Fruit fly (Drosophila melanogaster) whole organism, embryonic: ENCODE results near the gene CG13898.

Experiments
- B-H1 ChIP-seq: fragments of 200-800 bp; sonication (Bioruptor generic); IDR thresholded peaks from 3 replicates; pipeline ENCODE4 v1.3.6; 2022; ENCODE audit warnings: missing biosample characterization, missing genetic modification characterization
- B-H2 ChIP-seq: fragments of 200-800 bp; sonication (Bioruptor generic); optimal IDR thresholded peaks from 2 replicates; lab custom pipeline; 2018; ENCODE audit warnings: missing biosample characterization, mild to moderate bottlenecking, missing genetic modification characterization
- Bgb ChIP-seq: fragments of 200-800 bp; sonication (Bioruptor generic); IDR thresholded peaks from 2 replicates; pipeline ENCODE4 v1.3.6; 2022; ENCODE audit warnings: missing biosample characterization, missing genetic modification characterization; ENCODE audit not compliant: partially characterized antibody
- CG12219 ChIP-seq: fragments of 200-800 bp; sonication (Bioruptor generic); optimal IDR thresholded peaks from 3 replicates; lab custom pipeline; 2018; ENCODE audit warnings: missing biosample characterization, mild to moderate bottlenecking, missing genetic modification characterization
- CG12299 ChIP-seq: fragments of 200-800 bp; sonication (Bioruptor generic); optimal IDR thresholded peaks from 2 replicates; lab custom pipeline; 2018; ENCODE audit warnings: missing biosample characterization, mild to moderate bottlenecking, missing genetic modification characterization
- CG15073 ChIP-seq: fragments of 200-800 bp; sonication (Bioruptor generic); optimal IDR thresholded peaks from 2 replicates; lab custom pipeline; 2016; ENCODE audit warnings: missing biosample characterization, missing genetic modification characterization
- CG15269 ChIP-seq: fragments of 200-800 bp; sonication (Bioruptor generic); optimal IDR thresholded peaks from 2 replicates; lab custom pipeline; 2018; ENCODE audit warnings: missing biosample characterization, mild to moderate bottlenecking, missing genetic modification characterization, moderate library complexity
- CG1602 ChIP-seq: fragments of 200-800 bp; sonication (Bioruptor generic); optimal IDR thresholded peaks from 3 replicates; lab custom pipeline; 2016; ENCODE audit warnings: missing biosample characterization, missing genetic modification characterization
- CG17328 ChIP-seq: fragments of 200-800 bp; sonication (Bioruptor generic); IDR thresholded peaks from 2 replicates; pipeline ENCODE4 v1.3.6; 2022; ENCODE audit warnings: missing biosample characterization, missing genetic modification characterization
- CG2116 ChIP-seq: fragments of 200-800 bp; sonication (Bioruptor generic); optimal IDR thresholded peaks from 3 replicates; lab custom pipeline; 2018; ENCODE audit warnings: missing biosample characterization, mild to moderate bottlenecking, missing genetic modification characterization
- CG2129 ChIP-seq: fragments of 200-800 bp; sonication (Bioruptor generic); IDR thresholded peaks from 2 replicates; pipeline ENCODE4 v1.3.6; 2022; ENCODE audit warnings: missing biosample characterization, missing genetic modification characterization; ENCODE audit not compliant: partially characterized antibody
- CG2712 ChIP-seq: fragments of 200-800 bp; optimal IDR thresholded peaks from 3 replicates; lab custom pipeline; 2019; ENCODE audit warnings: missing biosample characterization, mild to moderate bottlenecking, missing genetic modification characterization, moderate library complexity
- CG30431 ChIP-seq: fragments of 200-800 bp; sonication (Bioruptor generic); optimal IDR thresholded peaks from 2 replicates; lab custom pipeline; 2017; ENCODE audit warnings: missing biosample characterization, missing genetic modification characterization
- CG31224 ChIP-seq: fragments of 200-800 bp; sonication (Bioruptor generic); IDR thresholded peaks from 2 replicates; pipeline ENCODE4 v1.3.6; 2022; ENCODE audit warnings: missing biosample characterization, missing genetic modification characterization
- CG4820 ChIP-seq: fragments of 200-800 bp; sonication (Bioruptor generic); optimal IDR thresholded peaks from 3 replicates; lab custom pipeline; 2016; ENCODE audit warnings: missing biosample characterization, missing genetic modification characterization
- CG6254 ChIP-seq: fragments of 200-800 bp; sonication (Bioruptor generic); optimal IDR thresholded peaks from 3 replicates; lab custom pipeline; 2017; ENCODE audit warnings: mild to moderate bottlenecking, missing biosample characterization, missing genetic modification reagents, missing genetic modification characterization
- CG6272 ChIP-seq: fragments of 200-800 bp; sonication (Bioruptor generic); IDR thresholded peaks from 2 replicates; pipeline ENCODE4 v1.3.6; 2022; ENCODE audit warnings: missing biosample characterization, missing genetic modification characterization
- CG8281 ChIP-seq: fragments of 200-800 bp; sonication (Bioruptor generic); optimal IDR thresholded peaks from 2 replicates; lab custom pipeline; 2018; ENCODE audit warnings: missing biosample characterization, mild to moderate bottlenecking, missing genetic modification characterization, moderate library complexity
- CG9609 ChIP-seq: fragments of 200-800 bp; sonication (Bioruptor generic); optimal IDR thresholded peaks from 3 replicates; lab custom pipeline; 2016; ENCODE audit warnings: missing biosample characterization, missing genetic modification characterization
- Doc2 ChIP-seq: fragments of 200-800 bp; sonication (Bioruptor generic); IDR thresholded peaks from 2 replicates; pipeline ENCODE4 v1.3.6; 2022; ENCODE audit warnings: missing biosample characterization, missing genetic modification characterization
- H15 ChIP-seq: fragments of 200-800 bp; sonication (Bioruptor generic); IDR thresholded peaks from 3 replicates; pipeline ENCODE4 v1.3.6; 2022; ENCODE audit warnings: missing biosample characterization, missing genetic modification characterization
- Hey ChIP-seq: fragments of 200-800 bp; sonication (Bioruptor generic); optimal IDR thresholded peaks from 3 replicates; lab custom pipeline; 2018; ENCODE audit warnings: missing biosample characterization, mild to moderate bottlenecking, missing genetic modification characterization
- Hmx ChIP-seq: fragments of 200-800 bp; sonication (Bioruptor generic); optimal IDR thresholded peaks from 2 replicates; lab custom pipeline; 2016; ENCODE audit warnings: missing biosample characterization, missing genetic modification characterization
- Hr78 ChIP-seq, 2 experiments: fragments of 200-800 bp in 1 of 2; fragments of >200 bp in 1 of 2; sonication (Bioruptor generic) in 1 of 2; optimal IDR thresholded peaks; 2 replicates each; lab custom pipeline; 2017 to 2019; ENCODE audit warnings: missing biosample characterization in 2 of 2, missing genetic modification characterization in 2 of 2, mild to moderate bottlenecking in 1 of 2, moderate library complexity in 1 of 2
- Med ChIP-seq: fragments of 200-800 bp; sonication (Bioruptor generic); peaks from one replicate; lab custom pipeline; 2016; ENCODE audit warnings: missing biosample characterization, missing genetic modification characterization, mild to moderate bottlenecking, inconsistent platforms, moderate library complexity
- NK7.1 ChIP-seq: fragments of 200-800 bp; sonication (Bioruptor generic); optimal IDR thresholded peaks from 3 replicates; lab custom pipeline; 2016; ENCODE audit warnings: missing biosample characterization, missing genetic modification characterization
- Side ChIP-seq: fragments of 200-800 bp; sonication (Bioruptor generic); optimal IDR thresholded peaks from 2 replicates; lab custom pipeline; 2016; ENCODE audit warnings: missing biosample characterization, missing genetic modification characterization
- Sry-β ChIP-seq: fragments of 200-800 bp; sonication (Bioruptor generic); optimal IDR thresholded peaks from 2 replicates; lab custom pipeline; 2018; ENCODE audit warnings: missing biosample characterization, mild to moderate bottlenecking, missing genetic modification characterization, moderate library complexity
- Taf1 ChIP-seq: fragments of 200-800 bp; sonication (Bioruptor generic); IDR thresholded peaks from 2 replicates; pipeline ENCODE4 v1.3.6; 2022; ENCODE audit warnings: missing biosample characterization, missing genetic modification characterization
- al ChIP-seq: fragments of 200-800 bp; sonication (Bioruptor generic); IDR thresholded peaks from 2 replicates; pipeline ENCODE4 v1.3.6; 2022; ENCODE audit warnings: missing biosample characterization, missing genetic modification characterization
- ase ChIP-seq: fragments of 200-800 bp; sonication (Bioruptor generic); IDR thresholded peaks from 3 replicates; pipeline ENCODE4 v1.3.6; 2022; ENCODE audit warnings: missing biosample characterization, missing genetic modification characterization
- az2 ChIP-seq: fragments of 200-800 bp; sonication (Bioruptor generic); optimal IDR thresholded peaks from 3 replicates; lab custom pipeline; 2016; ENCODE audit warnings: missing biosample characterization, missing genetic modification characterization
- bab2 ChIP-seq: fragments of 200-800 bp; sonication (Bioruptor generic); optimal IDR thresholded peaks from 2 replicates; lab custom pipeline; 2016; ENCODE audit warnings: missing biosample characterization, missing genetic modification characterization
- dati ChIP-seq: fragments of 200-800 bp; sonication (Bioruptor generic); IDR thresholded peaks from 2 replicates; pipeline ENCODE4 v1.3.6; 2022; ENCODE audit warnings: missing biosample characterization, missing genetic modification characterization
- dmrt11E ChIP-seq: fragments of 200-800 bp; sonication (Bioruptor generic); optimal IDR thresholded peaks from 3 replicates; lab custom pipeline; 2018; ENCODE audit warnings: missing biosample characterization, mild to moderate bottlenecking, missing genetic modification characterization, moderate library complexity
- esg ChIP-seq: fragments of 200-800 bp; sonication (Bioruptor generic); conservative IDR thresholded peaks from 2 replicates; pipeline ENCODE4 v1.3.6; 2022; ENCODE audit warnings: missing biosample characterization, missing genetic modification characterization
- gce ChIP-seq: fragments of 200-800 bp; sonication (Bioruptor generic); IDR thresholded peaks from 3 replicates; pipeline ENCODE4 v1.3.6; 2022; ENCODE audit warnings: missing biosample characterization, missing genetic modification characterization
- grau ChIP-seq: fragments of 200-800 bp; optimal IDR thresholded peaks from 3 replicates; lab custom pipeline; 2019; ENCODE audit warnings: missing biosample characterization, mild to moderate bottlenecking, missing genetic modification characterization, moderate library complexity
- ind ChIP-seq: fragments of 200-800 bp; sonication (Bioruptor generic); optimal IDR thresholded peaks from 3 replicates; lab custom pipeline; 2016; ENCODE audit warnings: missing biosample characterization, missing genetic modification characterization
- kni ChIP-seq: fragments of 200-800 bp; sonication (Bioruptor generic); optimal IDR thresholded peaks from 3 replicates; lab custom pipeline; 2017; ENCODE audit warnings: mild to moderate bottlenecking, missing biosample characterization, missing genetic modification reagents, missing genetic modification characterization
- mam ChIP-seq: fragments of 200-800 bp; sonication (Bioruptor generic); optimal IDR thresholded peaks from 3 replicates; lab custom pipeline; 2016; ENCODE audit warnings: missing biosample characterization, missing genetic modification characterization
- nau ChIP-seq: fragments of 200-800 bp; sonication (Bioruptor generic); optimal IDR thresholded peaks from 3 replicates; lab custom pipeline; 2017; ENCODE audit warnings: missing biosample characterization, mild to moderate bottlenecking, missing genetic modification characterization, missing genetic modification reagents
- odd ChIP-seq: fragments of 200-800 bp; sonication (Bioruptor generic); optimal IDR thresholded peaks from 2 replicates; lab custom pipeline; 2017; ENCODE audit warnings: missing biosample characterization, mild to moderate bottlenecking, missing genetic modification characterization
- psq ChIP-seq: fragments of 200-800 bp; sonication (Bioruptor generic); optimal IDR thresholded peaks from 2 replicates; lab custom pipeline; 2017; ENCODE audit warnings: missing biosample characterization, missing genetic modification characterization
- shn ChIP-seq: fragments of 200-800 bp; sonication (Bioruptor generic); optimal IDR thresholded peaks from 3 replicates; lab custom pipeline; 2016; ENCODE audit warnings: missing biosample characterization, missing genetic modification characterization
- sob ChIP-seq: fragments of 200-800 bp; sonication (Bioruptor generic); IDR thresholded peaks from 2 replicates; pipeline ENCODE4 v1.3.6; 2022; ENCODE audit warnings: missing biosample characterization, missing genetic modification characterization
- stc ChIP-seq: fragments of 200-800 bp; sonication (Bioruptor generic); IDR thresholded peaks from 2 replicates; pipeline ENCODE4 v1.3.6; 2022; ENCODE audit warnings: missing biosample characterization, missing genetic modification characterization
- stwl ChIP-seq: fragments of 200-800 bp; sonication (Bioruptor generic); optimal IDR thresholded peaks from 3 replicates; lab custom pipeline; 2018; ENCODE audit warnings: missing biosample characterization, mild to moderate bottlenecking, missing genetic modification characterization, moderate library complexity
- sug ChIP-seq: fragments of 200-800 bp; optimal IDR thresholded peaks from 2 replicates; lab custom pipeline; 2019; ENCODE audit warnings: missing biosample characterization, mild to moderate bottlenecking, missing genetic modification characterization, moderate library complexity

Gene CG13898

DNA sequence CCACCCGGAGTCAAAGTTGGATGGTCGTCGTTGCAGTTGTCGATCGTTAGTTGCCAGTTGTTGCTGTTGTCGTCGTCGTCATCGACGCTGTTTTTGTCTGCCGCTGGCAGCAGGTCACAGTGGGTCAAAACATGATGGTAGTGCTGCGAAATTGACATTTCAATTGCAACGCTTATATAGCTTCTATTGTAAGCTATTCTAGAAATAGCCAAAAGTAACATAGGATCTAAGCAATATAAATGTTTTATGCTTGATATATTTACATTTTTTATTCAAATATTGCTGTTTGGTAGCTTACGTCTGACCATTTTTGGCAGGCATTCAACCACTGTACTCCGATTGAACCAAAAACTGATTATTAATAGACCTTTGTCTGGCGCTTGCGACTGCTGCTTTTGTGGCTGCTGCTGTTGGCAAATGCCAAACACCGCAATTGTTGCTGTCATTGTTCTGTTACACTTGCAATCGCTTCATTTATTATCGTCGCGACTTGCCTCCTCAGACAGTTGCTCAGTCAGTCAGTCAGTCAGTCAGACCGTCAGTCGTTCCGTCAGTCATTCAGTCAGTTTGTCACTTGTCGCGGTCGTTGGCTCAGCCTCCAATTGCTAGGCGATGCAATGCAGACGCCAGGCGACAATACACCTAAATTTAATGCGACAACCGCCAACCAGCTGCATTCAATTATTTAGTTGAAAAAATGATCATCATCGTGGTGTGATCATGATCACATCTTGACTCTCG, 12.4 kb downstream of the CG13898 start (continued):
- peak; percentile 31 for TF ChIP-seq bab2 (GFP tag; lab: Kevin White, UChicago)
- peak; percentile 85 for TF ChIP-seq Med (GFP tag; lab: Kevin White, UChicago)
- TF ChIP-seq Side (GFP tag; lab: Kevin White, UChicago), result no peak
- peak; percentile 33 for TF ChIP-seq ind (GFP tag; lab: Kevin White, UChicago)
- TF ChIP-seq Hey, result no peak
- TF ChIP-seq dati (GFP tag; lab: Robert Waterston, UW), result no peak
- peak; percentile 64 for TF ChIP-seq odd
- peak; percentile 33 for TF ChIP-seq shn
- no peak for TF ChIP-seq NK7.1 (GFP tag; lab: Kevin White, UChicago)
- 0 out of 3 replicates have a peak, but pooled peaks have one; percentile 25 for TF ChIP-seq gce (GFP tag; lab: Robert Waterston, UW)
- TF ChIP-seq CG12299 (tag; lab: Kevin White, UChicago), result peak; percentile 23
- TF ChIP-seq az2 (GFP tag; lab: Kevin White, UChicago), result peak; percentile 61
- peak; percentile 53; the same call in 1 of the 2 replicates for TF ChIP-seq Bgb (GFP tag; lab: Robert Waterston, UW)
- peak; percentile 19 for TF ChIP-seq CG2116 (GFP tag; lab: Kevin White, UChicago)
- TF ChIP-seq CG15269 (tag; lab: Kevin White, UChicago), result peak; percentile 70
- peak; percentile 65 for TF ChIP-seq CG12219
- 0 out of 2 replicates have a peak, but pooled peaks have one; percentile 19 for TF ChIP-seq CG6272 (GFP tag; lab: Robert Waterston, UW)
- TF ChIP-seq nau, result peak; percentile 52
- TF ChIP-seq CG15073, result no peak
- no peak for TF ChIP-seq CG2129 (GFP tag; lab: Robert Waterston, UW)
- TF ChIP-seq CG31224 (GFP tag; lab: Robert Waterston, UW), result peak; percentile 23; the same call in 1 of the 2 replicates
- peak; percentile 52 for TF ChIP-seq CG6254 (GFP tag; lab: Kevin White, UChicago)
- TF ChIP-seq esg (GFP tag; lab: Robert Waterston, UW), result peak; percentile 53
- peak; percentile 15 for TF ChIP-seq Sry-β (GFP tag; lab: Kevin White, UChicago)
- TF ChIP-seq psq (GFP tag; lab: Kevin White, UChicago), result no peak
- no peak for TF ChIP-seq B-H2 (GFP tag; lab: Kevin White, UChicago)
- TF ChIP-seq CG30431, result peak; percentile 38
- TF ChIP-seq CG2712 (tag; lab: Kevin White, UChicago), result peak; percentile 81
- peak; percentile 44 for TF ChIP-seq CG1602 (GFP tag; lab: Kevin White, UChicago)
- peak; percentile 39; the same call in 1 of the 2 replicates for TF ChIP-seq sob (GFP tag; lab: Robert Waterston, UW)
- TF ChIP-seq dmrt11E (tag; lab: Kevin White, UChicago), result peak; percentile 73
- TF ChIP-seq Hr78 (GFP tag; optimal IDR thresholded peaks at IDR 0.05; lab: Kevin White, UChicago), result peak in 1 of 2 experiments; percentile 66
- no peak for TF ChIP-seq Doc2 (GFP tag; lab: Robert Waterston, UW)
- TF ChIP-seq grau (tag; lab: Kevin White, UChicago), result peak; percentile 65
- TF ChIP-seq CG9609 (GFP tag; lab: Kevin White, UChicago), result peak; percentile 13
- TF ChIP-seq CG8281 (tag; lab: Kevin White, UChicago), result peak; percentile 95
- TF ChIP-seq CG17328 (GFP tag; lab: Robert Waterston, UW), result peak; percentile 73
- TF ChIP-seq B-H1 (GFP tag; lab: Robert Waterston, UW), result peak; percentile 31; the same call in 1 of the 3 replicates
- peak; percentile 8 for TF ChIP-seq sug
- no peak for TF ChIP-seq Hmx (GFP tag; lab: Kevin White, UChicago)
- TF ChIP-seq ase, result peak; percentile 12; the same call in 1 of the 3 replicates
- TF ChIP-seq stc, result peak; percentile 60; the same call in 1 of the 2 replicates
- peak; percentile 17 for TF ChIP-seq kni (GFP tag; lab: Kevin White, UChicago)
- TF ChIP-seq mam (GFP tag; lab: Kevin White, UChicago), result peak; percentile 2
- peak; percentile 11 for TF ChIP-seq CG4820 (GFP tag; lab: Kevin White, UChicago)
- no peak for TF ChIP-seq al (GFP tag; lab: Robert Waterston, UW)
- TF ChIP-seq Taf1 (GFP tag; lab: Robert Waterston, UW), result 0 out of 2 replicates have a peak, but pooled peaks have one; percentile 22
- TF ChIP-seq stwl, result no peak
- 0 out of 3 replicates have a peak, but pooled peaks have one; percentile 27 for TF ChIP-seq H15 (GFP tag; lab: Robert Waterston, UW)
